Fruit fly (Drosophila melanogaster): Measurements from ENCODE around the gene CG17029.

DNA sequence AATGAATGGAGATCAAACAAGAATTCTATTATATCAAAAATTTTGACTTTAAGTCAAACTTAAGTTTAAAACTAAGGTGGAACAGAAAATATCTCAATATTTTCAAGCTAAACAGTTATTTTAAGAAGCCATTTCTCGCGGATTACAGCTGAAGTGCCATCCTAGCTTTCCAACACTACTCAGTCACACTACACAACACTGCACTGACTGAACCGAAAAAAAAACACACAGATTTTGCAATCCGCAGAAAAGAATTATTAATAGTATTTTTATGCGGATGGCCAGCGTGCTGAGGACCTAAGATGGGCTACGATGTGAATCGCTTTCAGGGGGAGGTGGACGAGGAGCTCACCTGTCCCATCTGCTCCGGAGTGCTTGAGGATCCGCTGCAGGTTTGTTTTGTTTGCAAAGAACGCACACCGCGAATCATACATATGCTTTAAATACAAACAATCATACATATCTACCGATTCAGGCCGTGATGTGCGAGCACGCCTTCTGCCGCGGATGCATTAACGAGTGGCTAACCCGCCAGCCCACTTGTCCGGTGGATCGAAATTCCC is 20.1 kb upstream of the CG17029 start, which contains the start of gene elgi:
- TF ChIP-seq CG5204 (GFP tag; optimal IDR thresholded peaks at IDR 0.05) (peak; percentile 74), tj (GFP tag; optimal IDR thresholded peaks at IDR 0.05) (peak; percentile 43), CG14711 (tag; optimal IDR thresholded peaks at IDR 0.05) (peak; percentile 51), Crg-1 (GFP tag; optimal IDR thresholded peaks at IDR 0.05) (peak; percentile 95), bab1 (GFP tag; optimal IDR thresholded peaks at IDR 0.05) (peak; percentile 48), CG12768 (GFP tag; optimal IDR thresholded peaks at IDR 0.05) (peak; percentile 79), Hr96 (GFP tag; optimal IDR thresholded peaks at IDR 0.05) (peak; percentile 68), CG7101 (tag; optimal IDR thresholded peaks at IDR 0.05) (peak; percentile 77), CG33017 (tag; optimal IDR thresholded peaks at IDR 0.05) (peak; percentile 64), kay (GFP tag; ENCODE audit: borderline replicate concordance) (no peak), pad (GFP tag; optimal IDR thresholded peaks at IDR 0.05) (peak; percentile 70)

Measured in whole organism, adult.